Worm (Caenorhabditis elegans) whole organism, L4 larva: ENCODE data around the gene zyx-1.

Experiments
- R02D3.7 ChIP-seq: fragments of 150-350 bp; sonication (generic microtip); optimal IDR thresholded peaks from 3 replicates; lab custom pipeline; 2014; ENCODE audit warnings: missing biosample characterization, missing genetic modification characterization
- ceh-44 ChIP-seq: fragments of 200-800 bp; sonication (Bioruptor generic); IDR thresholded peaks from 2 replicates; pipeline ENCODE4 v1.3.6; 2022; ENCODE audit warnings: missing genetic modification reagents, missing genetic modification characterization, missing compliant biosample characterization
- fkh-10 ChIP-seq: fragments of 150-350 bp; optimal IDR thresholded peaks from 2 replicates; lab custom pipeline; 2014; ENCODE audit warnings: missing biosample characterization, missing genetic modification reagents, missing genetic modification characterization
- nhr-28 ChIP-seq: fragments of 150-350 bp; optimal IDR thresholded peaks from 2 replicates; lab custom pipeline; 2014; ENCODE audit warnings: missing biosample characterization, missing genetic modification characterization
- pqm-1 ChIP-seq: sonication (generic microtip); optimal IDR thresholded peaks from 2 replicates; lab custom pipeline; 2017; ENCODE audit warnings: missing biosample characterization, missing genetic modification characterization
- saeg-2 ChIP-seq: fragments of 200-800 bp; sonication (Bioruptor generic); IDR thresholded peaks from 2 replicates; pipeline ENCODE4 v1.3.6; 2022; ENCODE audit warnings: missing genetic modification reagents, missing genetic modification characterization, missing compliant biosample characterization
- skn-1 ChIP-seq: fragments of 150-350 bp; optimal IDR thresholded peaks from 2 replicates; lab custom pipeline; 2014; ENCODE audit warnings: missing biosample characterization, missing genetic modification characterization
- vab-7 ChIP-seq: fragments of 200-800 bp; sonication (Bioruptor generic); IDR thresholded peaks from 2 replicates; pipeline ENCODE4 v1.3.6; 2022; ENCODE audit warnings: missing genetic modification reagents, missing genetic modification characterization, missing compliant biosample characterization
- zag-1 ChIP-seq: fragments of 150-350 bp; optimal IDR thresholded peaks from 2 replicates; lab custom pipeline; 2014; ENCODE audit warnings: missing biosample characterization, missing genetic modification characterization

ce11 chrII:13096345-13096744 is 39.6 kb downstream of the zyx-1 start:
- TF ChIP-seq skn-1 (no peak), pqm-1 (tag; lab: Kevin White, UChicago) (no peak), saeg-2 (GFP tag; lab: Robert Waterston, UW) (no peak), nhr-28 (tag; lab: Kevin White, UChicago) (no peak), ceh-44 (GFP tag; lab: Robert Waterston, UW) (no peak), R02D3.7 (tag; lab: Kevin White, UChicago) (no peak), vab-7 (GFP tag; lab: Robert Waterston, UW) (no peak), fkh-10 (GFP tag; lab: Kevin White, UChicago) (no peak), zag-1 (tag; lab: Kevin White, UChicago) (no peak)
